Worm (Caenorhabditis elegans): ENCODE results near the gene tig-3.

The tig-3 gene

ce11 chrII:15204069-15204850 is 47.3 kb downstream of the tig-3 start:
- no peak for TF ChIP-seq unc-62 (GFP tag; optimal IDR thresholded peaks at IDR 0.05)

DNA sequence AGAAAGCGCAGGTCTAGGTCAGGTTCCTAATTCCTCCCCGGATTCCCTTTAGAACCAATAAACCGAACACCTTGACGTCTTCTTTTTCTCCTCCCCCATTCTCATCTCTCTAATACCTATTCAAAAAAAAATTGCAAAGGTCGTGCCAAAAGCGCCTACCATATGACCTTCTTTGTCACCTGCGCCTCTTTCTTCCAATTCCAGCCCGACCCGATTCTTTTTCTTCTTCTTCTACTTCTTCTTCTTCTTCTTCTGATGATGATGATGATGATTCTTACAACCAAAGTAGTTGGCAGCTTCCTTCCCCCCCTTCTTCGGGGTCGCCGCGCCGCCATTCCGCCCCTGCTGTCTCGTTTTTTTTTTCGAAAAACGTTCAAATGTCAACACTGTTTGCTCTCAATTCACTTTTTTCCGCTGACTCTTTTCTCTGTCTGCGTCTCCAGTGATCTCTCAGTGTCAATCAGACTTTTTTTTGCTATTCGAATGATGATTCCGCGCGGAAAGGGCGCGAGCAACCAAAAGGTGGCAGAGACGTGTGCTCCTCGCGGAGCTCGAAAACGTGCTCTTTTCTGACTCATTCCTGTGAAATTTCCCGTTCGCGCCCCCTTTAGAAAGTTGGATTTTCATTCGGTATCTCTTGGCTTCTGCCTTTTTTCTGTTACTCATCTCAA is 48.1 kb downstream of the tig-3 start:
- no peak for TF ChIP-seq unc-62 (GFP tag; optimal IDR thresholded peaks at IDR 0.05)

DNA sequence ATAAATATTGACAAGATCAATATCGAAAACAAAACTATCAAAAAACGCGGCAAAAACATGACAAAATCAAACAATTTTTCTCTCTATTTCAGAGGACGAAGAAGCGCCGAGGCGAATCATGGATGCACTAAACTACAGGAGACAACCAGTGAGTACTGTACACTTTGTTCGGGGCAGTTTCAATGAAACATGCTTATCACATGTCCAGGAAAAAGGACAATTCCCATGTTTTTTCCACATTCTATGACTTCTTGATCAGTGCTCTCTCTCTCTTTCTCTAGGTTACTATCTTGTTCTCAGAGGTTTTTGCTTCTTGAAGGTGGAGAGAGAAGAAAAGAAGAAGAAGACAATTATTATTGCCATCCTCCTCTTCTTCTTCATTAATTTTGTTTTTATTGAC is 54.1 kb downstream of the tig-3 start:
- TF ChIP-seq unc-62 (GFP tag; optimal IDR thresholded peaks at IDR 0.05), result no peak

DNA sequence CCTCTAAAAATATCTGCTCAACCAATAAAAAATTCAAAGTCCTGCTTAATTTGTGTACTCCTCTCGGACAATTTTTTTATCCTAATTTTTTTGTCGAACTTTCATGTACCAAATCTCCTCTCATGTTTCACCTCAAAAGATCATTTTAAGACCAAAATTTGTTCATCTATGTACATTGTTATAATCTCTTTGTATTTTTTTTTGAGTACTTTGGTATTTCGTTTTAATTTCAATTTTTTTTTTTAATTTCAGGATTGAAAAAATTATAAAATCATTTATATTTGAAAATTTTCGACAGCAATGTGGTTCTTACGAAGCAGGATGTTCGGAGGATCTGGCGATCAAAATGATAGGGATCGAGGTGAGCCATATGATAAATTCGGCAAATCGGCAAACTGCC is 55.2 kb downstream of the tig-3 start, which contains the start of gene spsb-1:
Gene spsb-1 (plus strand): TSS at position 301 of the 400 bp plus-strand sequence.
- no peak for TF ChIP-seq unc-62 (GFP tag; optimal IDR thresholded peaks at IDR 0.05)

DNA sequence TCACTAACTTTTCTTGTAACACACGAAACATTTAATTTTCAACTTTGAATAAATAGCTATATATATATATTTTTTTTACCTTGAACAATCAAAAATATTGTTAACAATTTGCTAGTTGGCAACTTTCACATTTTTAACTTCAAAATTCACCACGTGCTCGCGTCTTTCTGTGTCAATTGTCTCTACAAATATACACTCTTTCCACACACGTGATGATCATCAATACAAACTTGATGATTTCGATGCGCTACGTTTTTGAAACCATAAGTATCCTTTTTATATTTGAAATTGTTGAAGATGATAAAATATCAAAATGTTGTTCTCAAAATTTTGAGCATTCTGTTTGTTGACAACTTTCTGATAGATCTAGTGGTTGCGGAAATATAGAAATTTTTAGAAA is 56.2 kb downstream of the tig-3 start:
- TF ChIP-seq unc-62 (GFP tag; optimal IDR thresholded peaks at IDR 0.05), result no peak

Data from whole organism, dauer.